Worm (Caenorhabditis elegans): ENCODE data around the gene exos-8.

- TF ChIP-seq B0310.2 (tag; optimal IDR thresholded peaks at IDR 0.05): no peak
- TF ChIP-seq ceh-36 (tag; optimal IDR thresholded peaks at IDR 0.05): no peak
- no peak for TF ChIP-seq scrt-1 (GFP tag; IDR thresholded peaks at IDR 0.05)
- TF ChIP-seq tbx-11 (GFP tag; IDR thresholded peaks at IDR 0.05): no peak
- TF ChIP-seq ets-7 (tag; optimal IDR thresholded peaks at IDR 0.05): no peak
- no peak for TF ChIP-seq ceh-13 (GFP tag; optimal IDR thresholded peaks at IDR 0.05)
- TF ChIP-seq hnd-1 (tag; optimal IDR thresholded peaks at IDR 0.05): no peak
- TF ChIP-seq hmbx-1 (tag; optimal IDR thresholded peaks at IDR 0.05): no peak
- TF ChIP-seq ama-1 (optimal IDR thresholded peaks at IDR 0.05): no peak
- no peak for TF ChIP-seq F13C5.2 (tag; optimal IDR thresholded peaks at IDR 0.05)
- no peak for TF ChIP-seq pes-1 (GFP tag; IDR thresholded peaks at IDR 0.05)
- TF ChIP-seq flt-1 (GFP tag; IDR thresholded peaks at IDR 0.05): no peak
Observed at ce11 chrII:6701497-6701896, 40.0 kb upstream of the exos-8 start, which contains the start of gene C18H9.6.

All from whole organism, early embryonic.